Worm (Caenorhabditis elegans) whole organism, midembryonic: ENCODE data around the gene Y97E10AR.4.

Experiments used
- T22C8.4 ChIP-seq: fragments of 200-800 bp; sonication (Bioruptor generic); IDR thresholded peaks from 2 replicates; pipeline ENCODE4 v1.3.6; 2022; ENCODE audit warnings: missing genetic modification characterization, missing compliant biosample characterization
- cog-1 ChIP-seq: sonication (generic microtip); optimal IDR thresholded peaks from 2 replicates; lab custom pipeline; 2016; ENCODE audit warnings: missing genetic modification characterization, missing compliant biosample characterization
- med-1 ChIP-seq: sonication (generic microtip); optimal IDR thresholded peaks from 2 replicates; lab custom pipeline; 2017; ENCODE audit warnings: missing genetic modification characterization, mild to moderate bottlenecking, missing compliant biosample characterization, antibody characterized with exemption, missing genetic modification reagents; ENCODE audit not compliant: insufficient read depth
- tab-1 ChIP-seq: fragments of 200-800 bp; sonication (Bioruptor generic); IDR thresholded peaks from 2 replicates; pipeline ENCODE4 v1.3.6; 2022; ENCODE audit warnings: missing genetic modification characterization, missing compliant biosample characterization
- ztf-29 ChIP-seq: fragments of 200-800 bp; sonication (Bioruptor generic); IDR thresholded peaks from 2 replicates; pipeline ENCODE4 v1.3.6; 2022; ENCODE audit warnings: missing genetic modification reagents, missing genetic modification characterization, missing compliant biosample characterization

- no peak for TF ChIP-seq cog-1 (tag; lab: Kevin White, UChicago)
- no peak for TF ChIP-seq T22C8.4
- no peak for TF ChIP-seq med-1
- TF ChIP-seq tab-1 (GFP tag; lab: Robert Waterston, UW): no peak
- TF ChIP-seq ztf-29 (GFP tag; lab: Robert Waterston, UW): no peak
Observed at ce11 chrV:8018919-8019318, 8.9 kb upstream of the Y97E10AR.4 start.
